Fruit fly (Drosophila melanogaster) whole organism, larva: ENCODE data around the gene Snmp1.

Source experiments
- noc ChIP-seq: fragments of 200-800 bp; sonication (Bioruptor generic); optimal IDR thresholded peaks from 3 replicates; lab custom pipeline; 2019; ENCODE audit warnings: missing biosample characterization, mild to moderate bottlenecking, missing genetic modification characterization, moderate library complexity

Snmp1 gene

dm6 chr3R:21168105-21168504, at the start of gene Snmp1:
Gene Snmp1, minus strand, starts transcription at chr3R:21168205.
- no peak for TF ChIP-seq noc (tag; lab: Kevin White, UChicago)

- TF ChIP-seq noc (tag; lab: Kevin White, UChicago), result no peak
These were observed 47.3 kb upstream of the Snmp1 start for dm6 chr3R:21215290-21215689.

dm6 chr3R:21214693-21215145, 46.7 kb upstream of the Snmp1 start, which contains the start of gene Ddrgk1:
Gene Ddrgk1, plus strand, starts transcription at chr3R:21215079.
- TF ChIP-seq noc (tag; lab: Kevin White, UChicago), result no peak

dm6 chr3R:21210081-21210480, 42.1 kb upstream of the Snmp1 start:
- TF ChIP-seq noc (tag; lab: Kevin White, UChicago), result no peak

dm6 chr3R:21206802-21207238, 38.8 kb upstream of the Snmp1 start:
- TF ChIP-seq noc (tag; lab: Kevin White, UChicago), result no peak

dm6 chr3R:21206327-21206728, 38.3 kb upstream of the Snmp1 start:
- no peak for TF ChIP-seq noc (tag; lab: Kevin White, UChicago)

dm6 chr3R:21205680-21206326, 37.8 kb upstream of the Snmp1 start:
- no peak for TF ChIP-seq noc (tag; lab: Kevin White, UChicago)

- peak; percentile 12 for TF ChIP-seq noc (tag; lab: Kevin White, UChicago)
These were observed 36.6 kb upstream of the Snmp1 start for dm6 chr3R:21204500-21205167.

dm6 chr3R:21203660-21204499, 35.9 kb upstream of the Snmp1 start:
- no peak for TF ChIP-seq noc (tag; lab: Kevin White, UChicago)

dm6 chr3R:21203135-21203534, 35.1 kb upstream of the Snmp1 start:
- no peak for TF ChIP-seq noc (tag; lab: Kevin White, UChicago)

- no peak for TF ChIP-seq noc (tag; lab: Kevin White, UChicago)
These were observed 33.6 kb upstream of the Snmp1 start for dm6 chr3R:21201627-21202026.

- no peak for TF ChIP-seq noc (tag; lab: Kevin White, UChicago)
These were observed 32.0 kb upstream of the Snmp1 start for dm6 chr3R:21199953-21200368.

dm6 chr3R:21199085-21199899, 31.3 kb upstream of the Snmp1 start:
- peak; percentile 6 for TF ChIP-seq noc (tag; lab: Kevin White, UChicago)

- TF ChIP-seq noc (tag; lab: Kevin White, UChicago), result peak; percentile 69
These were observed 30.1 kb upstream of the Snmp1 start for dm6 chr3R:21198073-21198472.

dm6 chr3R:21197566-21197965, 29.6 kb upstream of the Snmp1 start:
- no peak for TF ChIP-seq noc (tag; lab: Kevin White, UChicago)
